Fruit fly (Drosophila melanogaster) whole organism, prepupa: ENCODE data around the gene Gyc89Da.

ENCODE experiments used
- Blimp-1 ChIP-seq: fragments of 200-800 bp; sonication (Bioruptor generic); optimal IDR thresholded peaks from 3 replicates; lab custom pipeline; 2017; ENCODE audit warnings: missing biosample characterization, missing genetic modification characterization, mild to moderate bottlenecking, moderate library complexity, missing genetic modification reagents
- CG11294 ChIP-seq: fragments of 200-800 bp; sonication (Bioruptor generic); IDR thresholded peaks from 2 replicates; pipeline ENCODE4 v1.3.6; 2022; ENCODE audit warnings: missing biosample characterization, missing genetic modification characterization
- CG11902 ChIP-seq: fragments of 200-800 bp; sonication (Bioruptor generic); optimal IDR thresholded peaks from 3 replicates; lab custom pipeline; 2016; ENCODE audit warnings: missing biosample characterization, missing genetic modification characterization
- CG15336 ChIP-seq: fragments of 200-800 bp; sonication (Bioruptor generic); IDR thresholded peaks from 2 replicates; pipeline ENCODE4 v1.3.6; 2022; ENCODE audit warnings: missing biosample characterization, missing genetic modification characterization
- CG1621 ChIP-seq: fragments of 200-800 bp; sonication (Bioruptor generic); optimal IDR thresholded peaks from 3 replicates; lab custom pipeline; 2018; ENCODE audit warnings: missing biosample characterization, mild to moderate bottlenecking, missing genetic modification characterization
- CG16779 ChIP-seq: fragments of 200-800 bp; sonication (Bioruptor generic); optimal IDR thresholded peaks from 3 replicates; lab custom pipeline; 2017; ENCODE audit warnings: missing biosample characterization, mild to moderate bottlenecking, missing genetic modification characterization
- CG3032 ChIP-seq: fragments of 200-800 bp; optimal IDR thresholded peaks from 2 replicates; lab custom pipeline; 2019; ENCODE audit warnings: missing biosample characterization, mild to moderate bottlenecking, missing genetic modification characterization, moderate library complexity
- CG31627 ChIP-seq: fragments of 200-800 bp; sonication (Bioruptor generic); optimal IDR thresholded peaks from 3 replicates; lab custom pipeline; 2016; ENCODE audit warnings: missing biosample characterization, missing genetic modification characterization
- CG32006 ChIP-seq: fragments of 200-800 bp; sonication (Bioruptor generic); optimal IDR thresholded peaks from 3 replicates; lab custom pipeline; 2017; ENCODE audit warnings: missing biosample characterization, mild to moderate bottlenecking, missing genetic modification characterization
- CG34406 ChIP-seq: fragments of 200-800 bp; sonication (Bioruptor generic); optimal IDR thresholded peaks from 3 replicates; lab custom pipeline; 2016; ENCODE audit warnings: missing biosample characterization, missing genetic modification characterization
- CG3919 ChIP-seq: fragments of 200-800 bp; sonication (Bioruptor generic); optimal IDR thresholded peaks from 3 replicates; lab custom pipeline; 2016; ENCODE audit warnings: missing biosample characterization, missing genetic modification characterization
- CG6163 ChIP-seq: fragments of 200-800 bp; sonication (Bioruptor generic); IDR thresholded peaks from 3 replicates; pipeline ENCODE4 v1.3.6; 2022; ENCODE audit warnings: missing biosample characterization, missing genetic modification characterization
- CG6276 ChIP-seq: fragments of 200-800 bp; sonication (Bioruptor generic); optimal IDR thresholded peaks from 2 replicates; lab custom pipeline; 2017; ENCODE audit warnings: missing biosample characterization, mild to moderate bottlenecking, missing genetic modification characterization
- CG6792 ChIP-seq: fragments of 200-800 bp; sonication (Bioruptor generic); optimal IDR thresholded peaks from 3 replicates; lab custom pipeline; 2016; ENCODE audit warnings: missing biosample characterization, missing genetic modification characterization
- CG6808 ChIP-seq: fragments of 200-800 bp; sonication (Bioruptor generic); optimal IDR thresholded peaks from 3 replicates; lab custom pipeline; 2017; ENCODE audit warnings: missing biosample characterization, missing genetic modification characterization, mild to moderate bottlenecking, moderate library complexity, missing genetic modification reagents
- CG7368 ChIP-seq: fragments of 200-800 bp; sonication (Bioruptor generic); optimal IDR thresholded peaks from 3 replicates; lab custom pipeline; 2016; ENCODE audit warnings: missing biosample characterization, missing genetic modification characterization
- CG8319 ChIP-seq: fragments of 200-800 bp; sonication (Bioruptor generic); optimal IDR thresholded peaks from 3 replicates; lab custom pipeline; 2016; ENCODE audit warnings: missing biosample characterization, missing genetic modification characterization
- CG9139 ChIP-seq: fragments of 200-800 bp; sonication (Bioruptor generic); optimal IDR thresholded peaks from 3 replicates; lab custom pipeline; 2017; ENCODE audit warnings: missing biosample characterization, mild to moderate bottlenecking, missing genetic modification characterization
- Eip75B ChIP-seq: fragments of 200-800 bp; sonication (Bioruptor generic); optimal IDR thresholded peaks from 3 replicates; lab custom pipeline; 2016; ENCODE audit warnings: missing biosample characterization, missing genetic modification characterization
- Eip78C ChIP-seq: fragments of 200-800 bp; sonication (Bioruptor generic); peaks from one replicate; lab custom pipeline; 2016; ENCODE audit warnings: missing biosample characterization, missing genetic modification characterization
- Eip93F ChIP-seq: fragments of 200-800 bp; sonication (Bioruptor generic); optimal IDR thresholded peaks from 2 replicates; lab custom pipeline; 2016; ENCODE audit warnings: missing biosample characterization, mild to moderate bottlenecking, missing genetic modification characterization
- Ets21C ChIP-seq: fragments of 200-800 bp; sonication (Bioruptor generic); optimal IDR thresholded peaks from 3 replicates; lab custom pipeline; 2016; ENCODE audit warnings: missing biosample characterization, missing genetic modification characterization
- Gug ChIP-seq: fragments of 200-800 bp; sonication (Bioruptor generic); IDR thresholded peaks from 2 replicates; pipeline ENCODE4 v1.3.6; 2022; ENCODE audit warnings: missing biosample characterization, missing genetic modification characterization
- Hr39 ChIP-seq: fragments of 200-800 bp; sonication (Bioruptor generic); optimal IDR thresholded peaks from 2 replicates; lab custom pipeline; 2016; ENCODE audit warnings: missing biosample characterization, missing genetic modification characterization
- Lpt ChIP-seq: fragments of 200-800 bp; sonication (Bioruptor generic); optimal IDR thresholded peaks from 3 replicates; lab custom pipeline; 2016; ENCODE audit warnings: missing biosample characterization, missing genetic modification characterization
- Met ChIP-seq: fragments of 200-800 bp; sonication (Bioruptor generic); optimal IDR thresholded peaks from 3 replicates; lab custom pipeline; 2016; ENCODE audit warnings: missing biosample characterization, missing genetic modification characterization
- OdsH ChIP-seq: fragments of 200-800 bp; sonication (Bioruptor generic); optimal IDR thresholded peaks from 3 replicates; lab custom pipeline; 2016; ENCODE audit warnings: missing biosample characterization, missing genetic modification characterization
- Sox102F ChIP-seq: fragments of 200-800 bp; sonication (Bioruptor generic); optimal IDR thresholded peaks from 2 replicates; lab custom pipeline; 2016; ENCODE audit warnings: missing biosample characterization, mild to moderate bottlenecking, missing genetic modification characterization
- Sox14 ChIP-seq: fragments of 200-800 bp; sonication (Bioruptor generic); optimal IDR thresholded peaks from 3 replicates; lab custom pipeline; 2016; ENCODE audit warnings: missing biosample characterization, missing genetic modification characterization
- Sox15 ChIP-seq: fragments of 200-800 bp; sonication (Bioruptor generic); optimal IDR thresholded peaks from 3 replicates; lab custom pipeline; 2016; ENCODE audit warnings: missing biosample characterization, missing genetic modification characterization
- achi ChIP-seq: fragments of 200-800 bp; sonication (Bioruptor generic); optimal IDR thresholded peaks from 3 replicates; lab custom pipeline; 2016; ENCODE audit warnings: missing biosample characterization, missing genetic modification characterization
- cyc ChIP-seq: fragments of 200-800 bp; sonication (Bioruptor generic); optimal IDR thresholded peaks from 3 replicates; lab custom pipeline; 2016; ENCODE audit warnings: missing biosample characterization, missing genetic modification characterization
- dac ChIP-seq: fragments of 200-800 bp; sonication (Bioruptor generic); optimal IDR thresholded peaks from 2 replicates; lab custom pipeline; 2017; ENCODE audit warnings: missing biosample characterization, mild to moderate bottlenecking, missing genetic modification characterization
- dsx ChIP-seq: fragments of 200-800 bp; optimal IDR thresholded peaks from 3 replicates; lab custom pipeline; 2019; ENCODE audit warnings: missing biosample characterization, mild to moderate bottlenecking, missing genetic modification characterization, moderate library complexity; ENCODE audit not compliant: poor library complexity, severe bottlenecking
- fd59A ChIP-seq: fragments of 200-800 bp; sonication (Bioruptor generic); optimal IDR thresholded peaks from 2 replicates; lab custom pipeline; 2017; ENCODE audit warnings: missing biosample characterization, mild to moderate bottlenecking, missing genetic modification characterization, missing genetic modification reagents
- fkh ChIP-seq: fragments of 200-800 bp; sonication (Bioruptor generic); optimal IDR thresholded peaks from 3 replicates; lab custom pipeline; 2017; ENCODE audit warnings: missing biosample characterization, mild to moderate bottlenecking, missing genetic modification characterization, moderate library complexity
- lz ChIP-seq: fragments of 200-800 bp; sonication (Bioruptor generic); optimal IDR thresholded peaks from 3 replicates; lab custom pipeline; 2016; ENCODE audit warnings: missing biosample characterization, missing genetic modification characterization
- net ChIP-seq: fragments of 200-800 bp; sonication (Bioruptor generic); optimal IDR thresholded peaks from 3 replicates; lab custom pipeline; 2016; ENCODE audit warnings: missing biosample characterization, missing genetic modification characterization
- pdm3 ChIP-seq: fragments of 200-800 bp; sonication (Bioruptor generic); optimal IDR thresholded peaks from 3 replicates; lab custom pipeline; 2016; ENCODE audit warnings: missing biosample characterization, missing genetic modification characterization
- salr ChIP-seq, 2 experiments: fragments of 200-800 bp; sonication (Bioruptor generic); optimal IDR thresholded peaks; 3 replicates each; lab custom pipeline; 2016 to 2018; ENCODE audit warnings: missing biosample characterization in 2 of 2, missing genetic modification characterization in 2 of 2, mild to moderate bottlenecking in 1 of 2
- spab ChIP-seq: fragments of 200-800 bp; sonication (Bioruptor generic); optimal IDR thresholded peaks from 2 replicates; lab custom pipeline; 2017; ENCODE audit warnings: missing biosample characterization, mild to moderate bottlenecking, missing genetic modification characterization, missing genetic modification reagents
- svp ChIP-seq: fragments of 200-800 bp; sonication (Bioruptor generic); peaks from one replicate; lab custom pipeline; 2016; ENCODE audit warnings: missing biosample characterization, missing genetic modification characterization
- topi ChIP-seq: fragments of 200-800 bp; sonication (Bioruptor generic); optimal IDR thresholded peaks from 3 replicates; lab custom pipeline; 2016; ENCODE audit warnings: missing biosample characterization, missing genetic modification characterization
- vri ChIP-seq: fragments of 200-800 bp; sonication (Bioruptor generic); optimal IDR thresholded peaks from 3 replicates; lab custom pipeline; 2016; ENCODE audit warnings: missing biosample characterization, mild to moderate bottlenecking, missing genetic modification characterization

Gene Gyc89Da

dm6 chr3R:16427520-16427919 is 44.9 kb upstream of the Gyc89Da start:
- TF ChIP-seq Sox15 (GFP tag; lab: Kevin White, UChicago) = no peak
- TF ChIP-seq dac (GFP tag; lab: Kevin White, UChicago) = no peak
- TF ChIP-seq CG6808 (GFP tag; lab: Kevin White, UChicago) = no peak
- no peak for TF ChIP-seq OdsH
- no peak for TF ChIP-seq pdm3 (GFP tag; lab: Kevin White, UChicago)

dm6 chr3R:16430381-16430780 is 42.0 kb upstream of the Gyc89Da start, which contains the start of gene CG31279:
TSS of gene CG31279 (plus strand) at chr3R:16430681.
- TF ChIP-seq lz (no peak), dsx (GFP tag; lab: Kevin White, UChicago) (no peak), cyc (GFP tag; lab: Kevin White, UChicago) (no peak), CG1621 (tag; lab: Kevin White, UChicago) (no peak), Eip75B (GFP tag; lab: Kevin White, UChicago) (no peak), CG32006 (no peak)

- TF ChIP-seq CG16779 (no peak), Eip78C (GFP tag; lab: Kevin White, UChicago) (peak; percentile 68), Blimp-1 (GFP tag; lab: Kevin White, UChicago) (no peak), CG1621 (tag; lab: Kevin White, UChicago) (no peak), svp (GFP tag; lab: Kevin White, UChicago) (peak; percentile 13), CG6792 (GFP tag; lab: Kevin White, UChicago) (peak; percentile 7), cyc (GFP tag; lab: Kevin White, UChicago) (peak; percentile 35), topi (GFP tag; lab: Kevin White, UChicago) (peak; percentile 29), spab (GFP tag; lab: Kevin White, UChicago) (no peak), CG3919 (GFP tag; lab: Kevin White, UChicago) (peak; percentile 37), CG8319 (GFP tag; lab: Kevin White, UChicago) (no peak), lz (peak; percentile 22), CG11902 (no peak), dac (GFP tag; lab: Kevin White, UChicago) (no peak), CG31627 (GFP tag; lab: Kevin White, UChicago) (peak; percentile 42), Hr39 (GFP tag; lab: Kevin White, UChicago) (peak; percentile 31), Met (peak; percentile 25), CG34406 (GFP tag; lab: Kevin White, UChicago) (no peak), dsx (GFP tag; lab: Kevin White, UChicago) (peak; percentile 99), net (GFP tag; lab: Kevin White, UChicago) (no peak), OdsH (no peak), CG6808 (GFP tag; lab: Kevin White, UChicago) (no peak), pdm3 (GFP tag; lab: Kevin White, UChicago) (no peak), CG7368 (GFP tag; lab: Kevin White, UChicago) (no peak), CG3032 (peak; percentile 22), Sox14 (GFP tag; lab: Kevin White, UChicago) (peak; percentile 17), CG15336 (GFP tag; lab: Robert Waterston, UW) (0 out of 2 replicates have a peak, but pooled peaks have one; percentile 12)
Observed at dm6 chr3R:16431707-16432106, 40.7 kb upstream of the Gyc89Da start.

- TF ChIP-seq CG3919 (GFP tag; lab: Kevin White, UChicago) = no peak
- peak; percentile 47 for TF ChIP-seq CG6792 (GFP tag; lab: Kevin White, UChicago)
- no peak for TF ChIP-seq Sox102F (GFP tag; lab: Kevin White, UChicago)
- no peak for TF ChIP-seq dac (GFP tag; lab: Kevin White, UChicago)
- TF ChIP-seq net (GFP tag; lab: Kevin White, UChicago) = no peak
- TF ChIP-seq CG11902 = no peak
- TF ChIP-seq CG32006 = no peak
- TF ChIP-seq Lpt (GFP tag; lab: Kevin White, UChicago) = peak; percentile 50
- TF ChIP-seq fkh (GFP tag; lab: Kevin White, UChicago) = no peak
- TF ChIP-seq Eip93F = peak; percentile 18
- no peak for TF ChIP-seq CG11294 (GFP tag; lab: Robert Waterston, UW)
- TF ChIP-seq CG9139 (GFP tag; lab: Kevin White, UChicago) = no peak
- TF ChIP-seq salr (GFP tag; optimal IDR thresholded peaks at IDR 0.05; lab: Kevin White, UChicago) = peak in 1 of 2 experiments; percentile 61
- TF ChIP-seq CG6163 (GFP tag; lab: Robert Waterston, UW) = 0 out of 3 replicates have a peak, but pooled peaks have one; percentile 50
- peak; percentile 67 for TF ChIP-seq achi (GFP tag; lab: Kevin White, UChicago)
- TF ChIP-seq CG15336 (GFP tag; lab: Robert Waterston, UW) = peak; percentile 53; the same call in 1 of the 2 replicates
- peak; percentile 58; the same call in 1 of the 2 replicates for TF ChIP-seq Gug (GFP tag; lab: Robert Waterston, UW)
- peak; percentile 7 for TF ChIP-seq fd59A (GFP tag; lab: Kevin White, UChicago)
- no peak for TF ChIP-seq CG6276 (GFP tag; lab: Kevin White, UChicago)
- TF ChIP-seq dsx (GFP tag; lab: Kevin White, UChicago) = peak; percentile 70
- TF ChIP-seq lz = peak; percentile 76
- TF ChIP-seq Ets21C (GFP tag; lab: Kevin White, UChicago) = no peak
- peak; percentile 66 for TF ChIP-seq CG3032
- TF ChIP-seq vri (GFP tag; lab: Kevin White, UChicago) = peak; percentile 53
Observed at dm6 chr3R:16432665-16433065, 39.7 kb upstream of the Gyc89Da start, which contains the start of gene Fntb. TSS of gene Fntb (plus strand) at chr3R:16432998.
